Worm (Caenorhabditis elegans): ENCODE results near the gene Y9C2UA.1.

The Y9C2UA.1 gene

DNA sequence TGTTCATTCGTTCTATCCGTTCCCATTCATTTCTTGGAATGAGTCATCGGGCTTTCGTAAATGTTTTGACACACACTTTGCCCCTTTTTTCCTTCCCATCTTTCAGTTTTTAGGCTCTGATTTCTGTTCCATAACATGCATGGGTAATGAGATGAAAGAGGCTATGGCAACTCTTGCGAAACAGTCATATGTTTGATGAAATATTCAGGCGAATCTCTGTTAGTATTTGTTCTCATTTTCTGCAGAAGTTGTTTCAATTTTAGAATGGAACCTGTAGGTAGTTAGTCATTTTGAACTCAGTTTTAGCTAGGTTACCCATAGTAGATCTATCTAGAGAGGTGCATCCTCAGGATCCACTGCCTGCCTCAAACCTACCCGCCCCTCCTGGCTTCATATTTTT, 24.5 kb upstream of the Y9C2UA.1 start:
- TF ChIP-seq ceh-27 (GFP tag; optimal IDR thresholded peaks at IDR 0.05) (no peak), T07F8.4 (tag; optimal IDR thresholded peaks at IDR 0.05) (no peak), nhr-90 (tag; optimal IDR thresholded peaks at IDR 0.05) (no peak), hrde-1 (tag; optimal IDR thresholded peaks at IDR 0.05; ENCODE audit: borderline replicate concordance) (no peak), F22D6.2 (tag; optimal IDR thresholded peaks at IDR 0.05) (no peak), B0336.3 (GFP tag; IDR thresholded peaks at IDR 0.05) (no peak), cebp-1 (GFP tag; IDR thresholded peaks at IDR 0.05) (no peak), cebp-1 (tag; optimal IDR thresholded peaks at IDR 0.05) (peak; percentile 68)

- no peak for TF ChIP-seq cebp-1 (GFP tag; IDR thresholded peaks at IDR 0.05)
- TF ChIP-seq cebp-1 (tag; optimal IDR thresholded peaks at IDR 0.05): no peak
- no peak for TF ChIP-seq aptf-2 (GFP tag; conservative IDR thresholded peaks at IDR 0.05)
- no peak for TF ChIP-seq attf-3 (GFP tag; conservative IDR thresholded peaks at IDR 0.05)
- no peak for TF ChIP-seq nfyb-1 (GFP tag; IDR thresholded peaks at IDR 0.05)
- TF ChIP-seq B0261.1 (tag; optimal IDR thresholded peaks at IDR 0.05): no peak
- TF ChIP-seq sdz-38 (tag; optimal IDR thresholded peaks at IDR 0.05): no peak
- no peak for TF ChIP-seq mcd-1 (GFP tag; IDR thresholded peaks at IDR 0.05)
- no peak for TF ChIP-seq rpc-1 (optimal IDR thresholded peaks at IDR 0.05)
- TF ChIP-seq rpc-1 (tag; optimal IDR thresholded peaks at IDR 0.05): no peak
- no peak for TF ChIP-seq nhr-179 (tag; optimal IDR thresholded peaks at IDR 0.05)
- TF ChIP-seq mxl-1 (tag; optimal IDR thresholded peaks at IDR 0.05): no peak
- no peak for TF ChIP-seq F23B12.7 (tag; optimal IDR thresholded peaks at IDR 0.05; ENCODE audit: insufficient read depth)
- TF ChIP-seq aptf-3 (GFP tag; IDR thresholded peaks at IDR 0.05): no peak
These were observed 23.8 kb upstream of the Y9C2UA.1 start for ce11 chrII:9115644-9116043.

DNA sequence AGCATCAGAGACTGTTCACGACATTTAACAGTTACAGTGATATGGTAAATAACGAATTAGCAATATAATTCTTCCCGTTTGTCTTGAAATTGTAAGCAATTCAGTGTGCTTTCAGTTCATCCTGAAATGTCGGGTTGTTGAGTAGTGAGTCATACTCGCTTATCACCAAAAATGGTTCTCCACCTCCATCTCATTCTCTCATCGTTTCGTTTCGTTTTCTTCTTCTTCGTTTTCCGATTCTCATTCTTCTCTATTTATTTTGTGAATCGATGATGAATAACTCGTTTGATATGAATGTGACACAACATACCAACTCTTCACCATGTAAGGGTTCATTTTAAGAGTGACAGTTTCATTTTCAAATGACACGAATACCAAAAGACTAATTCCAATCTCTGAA, 23.0 kb upstream of the Y9C2UA.1 start:
- TF ChIP-seq lin-26 (GFP tag; IDR thresholded peaks at IDR 0.05) (no peak), let-526 (GFP tag; IDR thresholded peaks at IDR 0.05) (no peak), dox-1 (GFP tag; IDR thresholded peaks at IDR 0.05) (peak; percentile 16; the same call in 1 of the 2 replicates), ets-4 (GFP tag; optimal IDR thresholded peaks at IDR 0.05) (peak; percentile 33), F22D6.2 (tag; optimal IDR thresholded peaks at IDR 0.05) (no peak), nhr-80 (tag; optimal IDR thresholded peaks at IDR 0.05) (peak; percentile 84)

DNA sequence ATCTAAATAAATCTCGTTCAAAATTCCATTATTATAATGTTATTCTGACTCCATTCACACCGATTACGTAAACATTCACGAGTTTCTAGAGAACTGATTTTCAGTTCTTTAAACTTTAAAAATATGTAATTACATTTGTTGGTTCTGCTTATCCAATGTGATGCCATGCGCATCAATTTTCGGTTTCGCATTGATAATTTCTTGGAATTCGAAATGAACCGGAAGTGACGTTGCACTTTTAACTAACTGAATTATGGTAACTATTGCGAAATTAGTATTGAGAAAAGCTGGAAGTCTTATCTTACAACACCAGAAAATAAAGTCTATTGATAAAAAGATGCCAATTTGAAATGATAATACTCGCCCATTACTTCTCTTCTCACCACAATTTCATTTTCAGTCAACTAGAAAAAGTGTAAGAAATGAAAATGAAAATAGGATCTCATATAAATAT, 21.6 kb upstream of the Y9C2UA.1 start:
- no peak for TF ChIP-seq nhr-90 (tag; optimal IDR thresholded peaks at IDR 0.05)
- TF ChIP-seq ama-1 (optimal IDR thresholded peaks at IDR 0.05): no peak
- TF ChIP-seq ama-1 (GFP tag; optimal IDR thresholded peaks at IDR 0.05): peak in 1 of 2 experiments; percentile 7
- TF ChIP-seq lin-40 (tag; optimal IDR thresholded peaks at IDR 0.05): peak; percentile 10
- peak; percentile 57 for TF ChIP-seq nhr-80 (tag; optimal IDR thresholded peaks at IDR 0.05)
- peak; percentile 34 for TF ChIP-seq atf-7 (tag; optimal IDR thresholded peaks at IDR 0.05)
- no peak for TF ChIP-seq akir-1 (GFP tag; optimal IDR thresholded peaks at IDR 0.05)
- TF ChIP-seq unc-62 (GFP tag; optimal IDR thresholded peaks at IDR 0.05): peak; percentile 7
- peak; percentile 85 for TF ChIP-seq cebp-1 (GFP tag; IDR thresholded peaks at IDR 0.05)
- peak; percentile 93 for TF ChIP-seq cebp-1 (tag; optimal IDR thresholded peaks at IDR 0.05)
- no peak for TF ChIP-seq F22D6.2 (tag; optimal IDR thresholded peaks at IDR 0.05)

DNA sequence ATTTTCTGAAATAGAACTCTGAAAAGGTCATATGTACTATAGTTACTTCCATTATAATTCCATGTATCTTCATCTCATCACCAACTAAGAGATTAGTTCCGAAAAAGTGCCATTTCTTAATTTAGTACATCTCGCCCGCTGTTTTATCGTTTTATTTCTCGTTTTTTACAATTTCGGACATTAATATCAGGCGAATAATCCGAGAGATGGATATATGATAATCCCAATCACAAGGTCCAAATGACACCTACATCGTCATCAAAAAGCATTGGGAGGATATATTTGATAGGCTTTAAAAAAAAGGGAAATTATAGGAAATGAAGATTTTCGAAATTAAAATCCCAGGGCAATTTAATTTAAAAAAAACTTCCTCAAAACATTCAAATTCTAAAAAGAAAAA, 19.1 kb upstream of the Y9C2UA.1 start:
- TF ChIP-seq hmg-1.2 (GFP tag; IDR thresholded peaks at IDR 0.05) (no peak), nhr-80 (tag; optimal IDR thresholded peaks at IDR 0.05) (no peak), ZK185.1 (tag; optimal IDR thresholded peaks at IDR 0.05; ENCODE audit: poor library complexity, severe bottlenecking) (peak; percentile 42), lag-1 (GFP tag; IDR thresholded peaks at IDR 0.05) (no peak), ekl-4 (GFP tag; IDR thresholded peaks at IDR 0.05) (no peak), lin-35 (GFP tag; optimal IDR thresholded peaks at IDR 0.05) (no peak)
